Worm (Caenorhabditis elegans) whole organism, young adult: ENCODE data around the gene nspc-12.

Source experiments
- F49E8.2 ChIP-seq: sonication (generic microtip); optimal IDR thresholded peaks from 3 replicates; lab custom pipeline; 2017; ENCODE audit warnings: missing genetic modification characterization, mild to moderate bottlenecking, missing compliant biosample characterization, antibody characterized with exemption, moderate library complexity; ENCODE audit not compliant: insufficient read depth
- F52B5.7 ChIP-seq: sonication (generic microtip); optimal IDR thresholded peaks from 2 replicates; lab custom pipeline; 2016; ENCODE audit warnings: mild to moderate bottlenecking, missing genetic modification characterization, missing compliant biosample characterization
- bed-2 ChIP-seq: fragments of 200-800 bp; sonication (Bioruptor generic); IDR thresholded peaks from 2 replicates; pipeline ENCODE4 v1.3.6; 2022; ENCODE audit warnings: missing genetic modification reagents, missing genetic modification characterization, missing compliant biosample characterization
- ceh-100 ChIP-seq: fragments of 200-800 bp; sonication (Bioruptor generic); IDR thresholded peaks from 2 replicates; pipeline ENCODE4 v1.3.6; 2022; ENCODE audit warnings: missing genetic modification reagents, missing genetic modification characterization, missing compliant biosample characterization
- die-1 ChIP-seq: sonication (generic microtip); optimal IDR thresholded peaks from 2 replicates; lab custom pipeline; 2016; ENCODE audit warnings: missing genotype, mild to moderate bottlenecking, missing genetic modification characterization, missing compliant biosample characterization
- fkh-3 ChIP-seq: sonication (generic microtip); optimal IDR thresholded peaks from 2 replicates; lab custom pipeline; 2016; ENCODE audit warnings: mild to moderate bottlenecking, missing genetic modification characterization, missing compliant biosample characterization
- lin-40 ChIP-seq: sonication (generic microtip); optimal IDR thresholded peaks from 2 replicates; lab custom pipeline; 2016; ENCODE audit warnings: missing genetic modification characterization, mild to moderate bottlenecking, missing compliant biosample characterization, missing genotype, missing genetic modification reagents
- madf-3 ChIP-seq: fragments of 200-800 bp; sonication (Bioruptor generic); IDR thresholded peaks from 2 replicates; pipeline ENCODE4 v1.3.6; 2022; ENCODE audit warnings: missing genetic modification reagents, missing genetic modification characterization, missing compliant biosample characterization
- nfya-2 ChIP-seq: fragments of 200-800 bp; sonication (Bioruptor generic); IDR thresholded peaks from 2 replicates; pipeline ENCODE4 v1.3.6; 2022; ENCODE audit warnings: missing genetic modification reagents, missing genetic modification characterization, missing compliant biosample characterization
- pha-4 ChIP-seq: fragments of 150-350 bp; sonication (generic microtip); optimal IDR thresholded peaks from 2 replicates; lab custom pipeline; 2014; ENCODE audit warnings: missing biosample characterization, missing genetic modification reagents, missing genetic modification characterization
- snpc-4 ChIP-seq, 5 experiments: fragments of 150-350 bp in 1 of 5; sonication (generic microtip) in 4 of 5; optimal IDR thresholded peaks; 2 replicates each; lab custom pipeline; 2014 to 2018; ENCODE audit warnings: missing genetic modification characterization in 5 of 5, missing biosample characterization in 3 of 5, antibody characterized with exemption in 2 of 5, mild to moderate bottlenecking in 2 of 5, missing compliant biosample characterization in 2 of 5, missing genotype in 2 of 5, moderate library complexity in 2 of 5, missing genetic modification reagents in 1 of 5
- tbx-9 ChIP-seq: sonication (generic microtip); optimal IDR thresholded peaks from 2 replicates; lab custom pipeline; 2016; ENCODE audit warnings: borderline replicate concordance, missing genetic modification characterization, inconsistent platforms, missing compliant biosample characterization
- unc-130 ChIP-seq: sonication (generic microtip); optimal IDR thresholded peaks from 2 replicates; lab custom pipeline; 2016; ENCODE audit warnings: missing genetic modification reagents, missing genetic modification characterization, missing compliant biosample characterization
- xnd-1 ChIP-seq: sonication (generic microtip); optimal IDR thresholded peaks from 2 replicates; lab custom pipeline; 2016; ENCODE audit warnings: missing genotype, missing genetic modification reagents, missing genetic modification characterization, missing compliant biosample characterization

DNA sequence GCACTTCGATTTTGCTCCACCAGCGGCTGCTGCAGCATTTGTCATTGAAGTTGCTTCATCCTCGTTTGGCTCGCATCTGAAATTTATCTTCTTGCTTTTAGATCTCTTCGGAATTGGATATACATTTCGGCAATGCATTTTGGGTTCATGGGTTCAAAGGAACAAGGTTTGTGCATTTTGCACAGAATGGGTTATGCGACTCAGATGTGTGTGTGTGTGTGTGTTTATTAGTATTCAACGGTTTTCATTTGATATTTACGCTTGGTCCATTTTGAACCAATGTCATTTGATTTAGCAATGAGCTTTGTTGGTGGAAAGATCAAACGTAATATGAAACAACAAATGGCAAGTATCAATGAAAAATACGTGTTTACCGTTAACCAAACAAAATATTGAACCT is 19.3 kb upstream of the nspc-12 start:
- TF ChIP-seq die-1 (tag; lab: Kevin White, UChicago) (no peak), fkh-3 (tag; lab: Kevin White, UChicago) (no peak), unc-130 (GFP tag; lab: Kevin White, UChicago) (no peak), madf-3 (GFP tag; lab: Robert Waterston, UW) (no peak), ceh-100 (GFP tag; lab: Robert Waterston, UW) (no peak), F52B5.7 (tag; lab: Kevin White, UChicago) (no peak), tbx-9 (tag; lab: Kevin White, UChicago) (no peak), xnd-1 (tag; lab: Kevin White, UChicago) (no peak), nfya-2 (no peak), lin-40 (tag; lab: Kevin White, UChicago) (no peak), bed-2 (no peak), pha-4 (tag; lab: Kevin White, UChicago) (no peak), snpc-4 (GFP tag; optimal IDR thresholded peaks at IDR 0.05; lab: Kevin White, UChicago) (no peak), snpc-4 (tag; optimal IDR thresholded peaks at IDR 0.05; lab: Kevin White, UChicago) (no peak), F49E8.2 (tag; lab: Kevin White, UChicago) (no peak)
